Fruit fly (Drosophila melanogaster) whole organism, prepupa: ENCODE measurements around the gene dmrt11E.

Source experiments
- Blimp-1 ChIP-seq: fragments of 200-800 bp; sonication (Bioruptor generic); optimal IDR thresholded peaks from 3 replicates; lab custom pipeline; 2017; ENCODE audit warnings: missing biosample characterization, missing genetic modification characterization, mild to moderate bottlenecking, moderate library complexity, missing genetic modification reagents
- CG10631 ChIP-seq: fragments of 200-800 bp; sonication (Bioruptor generic); optimal IDR thresholded peaks from 2 replicates; lab custom pipeline; 2016; ENCODE audit warnings: missing biosample characterization, missing genetic modification characterization
- CG10669 ChIP-seq: fragments of 200-800 bp; sonication (Bioruptor generic); optimal IDR thresholded peaks from 3 replicates; lab custom pipeline; 2018; ENCODE audit warnings: missing biosample characterization, mild to moderate bottlenecking, missing genetic modification characterization, moderate library complexity
- CG11294 ChIP-seq: fragments of 200-800 bp; sonication (Bioruptor generic); IDR thresholded peaks from 2 replicates; pipeline ENCODE4 v1.3.6; 2022; ENCODE audit warnings: missing biosample characterization, missing genetic modification characterization
- CG11762 ChIP-seq: fragments of 200-800 bp; sonication (Bioruptor generic); optimal IDR thresholded peaks from 3 replicates; lab custom pipeline; 2016; ENCODE audit warnings: missing biosample characterization, missing genetic modification characterization; ENCODE audit not compliant: insufficient read depth
- CG11902 ChIP-seq: fragments of 200-800 bp; sonication (Bioruptor generic); optimal IDR thresholded peaks from 3 replicates; lab custom pipeline; 2016; ENCODE audit warnings: missing biosample characterization, missing genetic modification characterization
- CG16779 ChIP-seq: fragments of 200-800 bp; sonication (Bioruptor generic); optimal IDR thresholded peaks from 3 replicates; lab custom pipeline; 2017; ENCODE audit warnings: missing biosample characterization, mild to moderate bottlenecking, missing genetic modification characterization
- CG3032 ChIP-seq: fragments of 200-800 bp; optimal IDR thresholded peaks from 2 replicates; lab custom pipeline; 2019; ENCODE audit warnings: missing biosample characterization, mild to moderate bottlenecking, missing genetic modification characterization, moderate library complexity
- CG34406 ChIP-seq: fragments of 200-800 bp; sonication (Bioruptor generic); optimal IDR thresholded peaks from 3 replicates; lab custom pipeline; 2016; ENCODE audit warnings: missing biosample characterization, missing genetic modification characterization
- CG4318 ChIP-seq: fragments of 200-800 bp; sonication (Bioruptor generic); optimal IDR thresholded peaks from 3 replicates; lab custom pipeline; 2017; ENCODE audit warnings: missing biosample characterization, mild to moderate bottlenecking, missing genetic modification characterization
- CG6163 ChIP-seq: fragments of 200-800 bp; sonication (Bioruptor generic); IDR thresholded peaks from 3 replicates; pipeline ENCODE4 v1.3.6; 2022; ENCODE audit warnings: missing biosample characterization, missing genetic modification characterization
- CG6276 ChIP-seq: fragments of 200-800 bp; sonication (Bioruptor generic); optimal IDR thresholded peaks from 2 replicates; lab custom pipeline; 2017; ENCODE audit warnings: missing biosample characterization, mild to moderate bottlenecking, missing genetic modification characterization
- CG6792 ChIP-seq: fragments of 200-800 bp; sonication (Bioruptor generic); optimal IDR thresholded peaks from 3 replicates; lab custom pipeline; 2016; ENCODE audit warnings: missing biosample characterization, missing genetic modification characterization
- CG6808 ChIP-seq: fragments of 200-800 bp; sonication (Bioruptor generic); optimal IDR thresholded peaks from 3 replicates; lab custom pipeline; 2017; ENCODE audit warnings: missing biosample characterization, missing genetic modification characterization, mild to moderate bottlenecking, moderate library complexity, missing genetic modification reagents
- CG6854 ChIP-seq: fragments of 200-800 bp; sonication (Bioruptor generic); optimal IDR thresholded peaks from 2 replicates; lab custom pipeline; 2017; ENCODE audit warnings: missing biosample characterization, mild to moderate bottlenecking, missing genetic modification characterization
- CG7368 ChIP-seq: fragments of 200-800 bp; sonication (Bioruptor generic); optimal IDR thresholded peaks from 3 replicates; lab custom pipeline; 2016; ENCODE audit warnings: missing biosample characterization, missing genetic modification characterization
- CG8119 ChIP-seq: fragments of 200-800 bp; sonication (Bioruptor generic); IDR thresholded peaks from 3 replicates; pipeline ENCODE4 v1.3.6; 2022; ENCODE audit warnings: missing biosample characterization, missing genetic modification characterization
- CG8319 ChIP-seq: fragments of 200-800 bp; sonication (Bioruptor generic); optimal IDR thresholded peaks from 3 replicates; lab custom pipeline; 2016; ENCODE audit warnings: missing biosample characterization, missing genetic modification characterization
- CG8632 ChIP-seq: fragments of 200-800 bp; sonication (Bioruptor generic); optimal IDR thresholded peaks from 3 replicates; lab custom pipeline; 2016; ENCODE audit warnings: missing biosample characterization, missing genetic modification characterization
- CG9139 ChIP-seq: fragments of 200-800 bp; sonication (Bioruptor generic); optimal IDR thresholded peaks from 3 replicates; lab custom pipeline; 2017; ENCODE audit warnings: missing biosample characterization, mild to moderate bottlenecking, missing genetic modification characterization
- Eip75B ChIP-seq: fragments of 200-800 bp; sonication (Bioruptor generic); optimal IDR thresholded peaks from 3 replicates; lab custom pipeline; 2016; ENCODE audit warnings: missing biosample characterization, missing genetic modification characterization
- Eip78C ChIP-seq: fragments of 200-800 bp; sonication (Bioruptor generic); peaks from one replicate; lab custom pipeline; 2016; ENCODE audit warnings: missing biosample characterization, missing genetic modification characterization
- Eip93F ChIP-seq: fragments of 200-800 bp; sonication (Bioruptor generic); optimal IDR thresholded peaks from 2 replicates; lab custom pipeline; 2016; ENCODE audit warnings: missing biosample characterization, mild to moderate bottlenecking, missing genetic modification characterization
- Ets21C ChIP-seq: fragments of 200-800 bp; sonication (Bioruptor generic); optimal IDR thresholded peaks from 3 replicates; lab custom pipeline; 2016; ENCODE audit warnings: missing biosample characterization, missing genetic modification characterization
- Ets96B ChIP-seq: fragments of 200-800 bp; optimal IDR thresholded peaks from 2 replicates; lab custom pipeline; 2019; ENCODE audit warnings: missing biosample characterization, mild to moderate bottlenecking, missing genetic modification characterization, moderate library complexity
- Gug ChIP-seq: fragments of 200-800 bp; sonication (Bioruptor generic); IDR thresholded peaks from 2 replicates; pipeline ENCODE4 v1.3.6; 2022; ENCODE audit warnings: missing biosample characterization, missing genetic modification characterization
- Hr38 ChIP-seq: sonication (Bioruptor generic); optimal IDR thresholded peaks from 2 replicates; lab custom pipeline; 2016; ENCODE audit warnings: missing biosample characterization, missing genetic modification characterization
- Hr4 ChIP-seq: fragments of 200-800 bp; sonication (Bioruptor generic); optimal IDR thresholded peaks from 3 replicates; lab custom pipeline; 2016; ENCODE audit warnings: missing biosample characterization, missing genetic modification characterization
- Lpt ChIP-seq: fragments of 200-800 bp; sonication (Bioruptor generic); optimal IDR thresholded peaks from 3 replicates; lab custom pipeline; 2016; ENCODE audit warnings: missing biosample characterization, missing genetic modification characterization
- OdsH ChIP-seq: fragments of 200-800 bp; sonication (Bioruptor generic); optimal IDR thresholded peaks from 3 replicates; lab custom pipeline; 2016; ENCODE audit warnings: missing biosample characterization, missing genetic modification characterization
- Sox102F ChIP-seq: fragments of 200-800 bp; sonication (Bioruptor generic); optimal IDR thresholded peaks from 2 replicates; lab custom pipeline; 2016; ENCODE audit warnings: missing biosample characterization, mild to moderate bottlenecking, missing genetic modification characterization
- Sox14 ChIP-seq: fragments of 200-800 bp; sonication (Bioruptor generic); optimal IDR thresholded peaks from 3 replicates; lab custom pipeline; 2016; ENCODE audit warnings: missing biosample characterization, missing genetic modification characterization
- Sox15 ChIP-seq: fragments of 200-800 bp; sonication (Bioruptor generic); optimal IDR thresholded peaks from 3 replicates; lab custom pipeline; 2016; ENCODE audit warnings: missing biosample characterization, missing genetic modification characterization
- acj6 ChIP-seq: fragments of 200-800 bp; sonication (Bioruptor generic); optimal IDR thresholded peaks from 3 replicates; lab custom pipeline; 2016; ENCODE audit warnings: missing biosample characterization, missing genetic modification characterization
- cyc ChIP-seq: fragments of 200-800 bp; sonication (Bioruptor generic); optimal IDR thresholded peaks from 3 replicates; lab custom pipeline; 2016; ENCODE audit warnings: missing biosample characterization, missing genetic modification characterization
- dac ChIP-seq: fragments of 200-800 bp; sonication (Bioruptor generic); optimal IDR thresholded peaks from 2 replicates; lab custom pipeline; 2017; ENCODE audit warnings: missing biosample characterization, mild to moderate bottlenecking, missing genetic modification characterization
- dsx ChIP-seq: fragments of 200-800 bp; optimal IDR thresholded peaks from 3 replicates; lab custom pipeline; 2019; ENCODE audit warnings: missing biosample characterization, mild to moderate bottlenecking, missing genetic modification characterization, moderate library complexity; ENCODE audit not compliant: poor library complexity, severe bottlenecking
- eg ChIP-seq: fragments of 200-800 bp; sonication (Bioruptor generic); IDR thresholded peaks from 3 replicates; pipeline ENCODE4 v1.3.6; 2022; ENCODE audit warnings: missing biosample characterization, missing genetic modification characterization
- esn ChIP-seq: fragments of 200-800 bp; sonication (Bioruptor generic); optimal IDR thresholded peaks from 2 replicates; lab custom pipeline; 2016; ENCODE audit warnings: missing biosample characterization, mild to moderate bottlenecking, missing genetic modification characterization, moderate library complexity
- fd59A ChIP-seq: fragments of 200-800 bp; sonication (Bioruptor generic); optimal IDR thresholded peaks from 2 replicates; lab custom pipeline; 2017; ENCODE audit warnings: missing biosample characterization, mild to moderate bottlenecking, missing genetic modification characterization, missing genetic modification reagents
- fd85E ChIP-seq: fragments of 200-800 bp; sonication (Bioruptor generic); optimal IDR thresholded peaks from 3 replicates; lab custom pipeline; 2016; ENCODE audit warnings: missing biosample characterization, missing genetic modification characterization
- fkh ChIP-seq: fragments of 200-800 bp; sonication (Bioruptor generic); optimal IDR thresholded peaks from 3 replicates; lab custom pipeline; 2017; ENCODE audit warnings: missing biosample characterization, mild to moderate bottlenecking, missing genetic modification characterization, moderate library complexity
- net ChIP-seq: fragments of 200-800 bp; sonication (Bioruptor generic); optimal IDR thresholded peaks from 3 replicates; lab custom pipeline; 2016; ENCODE audit warnings: missing biosample characterization, missing genetic modification characterization
- pdm3 ChIP-seq: fragments of 200-800 bp; sonication (Bioruptor generic); optimal IDR thresholded peaks from 3 replicates; lab custom pipeline; 2016; ENCODE audit warnings: missing biosample characterization, missing genetic modification characterization
- salr ChIP-seq, 2 experiments: fragments of 200-800 bp; sonication (Bioruptor generic); optimal IDR thresholded peaks; 3 replicates each; lab custom pipeline; 2016 to 2018; ENCODE audit warnings: missing biosample characterization in 2 of 2, missing genetic modification characterization in 2 of 2, mild to moderate bottlenecking in 1 of 2
- ss ChIP-seq, 2 experiments: fragments of 200-800 bp; sonication (Bioruptor generic); optimal IDR thresholded peaks; 2 replicates in 1 of 2; 3 replicates in 1 of 2; lab custom pipeline; 2017 to 2018; ENCODE audit warnings: mild to moderate bottlenecking in 2 of 2, missing biosample characterization in 2 of 2, missing genetic modification characterization in 2 of 2, moderate library complexity in 1 of 2
- svp ChIP-seq: fragments of 200-800 bp; sonication (Bioruptor generic); peaks from one replicate; lab custom pipeline; 2016; ENCODE audit warnings: missing biosample characterization, missing genetic modification characterization
- topi ChIP-seq: fragments of 200-800 bp; sonication (Bioruptor generic); optimal IDR thresholded peaks from 3 replicates; lab custom pipeline; 2016; ENCODE audit warnings: missing biosample characterization, missing genetic modification characterization
- vri ChIP-seq: fragments of 200-800 bp; sonication (Bioruptor generic); optimal IDR thresholded peaks from 3 replicates; lab custom pipeline; 2016; ENCODE audit warnings: missing biosample characterization, mild to moderate bottlenecking, missing genetic modification characterization

Gene dmrt11E

DNA sequence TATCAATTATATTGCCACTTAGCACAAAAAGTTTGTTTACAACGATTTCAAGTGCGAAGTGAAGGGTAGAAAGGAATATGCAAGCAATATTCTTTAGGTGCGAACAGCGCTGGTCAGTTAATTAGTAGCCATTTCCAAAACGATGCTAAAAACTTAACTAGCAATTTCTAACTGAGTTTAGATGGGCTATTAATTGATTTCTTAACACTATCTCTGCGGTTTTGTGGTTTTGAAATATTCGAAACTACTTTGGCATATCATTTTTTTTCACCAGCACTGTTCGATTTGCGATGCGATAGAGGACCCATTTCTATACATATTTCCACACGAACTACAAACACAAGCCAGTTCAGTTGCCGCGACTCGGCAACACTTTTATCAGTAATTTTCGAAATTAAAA, 8.5 kb downstream of the dmrt11E start (continued):
- TF ChIP-seq Sox14 (GFP tag; lab: Kevin White, UChicago) (peak; percentile 44), CG3032 (tag; lab: Kevin White, UChicago) (peak; percentile 46), Hr38 (GFP tag; lab: Kevin White, UChicago) (no peak), vri (GFP tag; lab: Kevin White, UChicago) (peak; percentile 16), Hr4 (GFP tag; lab: Kevin White, UChicago) (peak; percentile 55), CG10669 (GFP tag; lab: Kevin White, UChicago) (peak; percentile 61), Ets21C (GFP tag; lab: Kevin White, UChicago) (no peak), dac (GFP tag; lab: Kevin White, UChicago) (peak; percentile 14)

DNA sequence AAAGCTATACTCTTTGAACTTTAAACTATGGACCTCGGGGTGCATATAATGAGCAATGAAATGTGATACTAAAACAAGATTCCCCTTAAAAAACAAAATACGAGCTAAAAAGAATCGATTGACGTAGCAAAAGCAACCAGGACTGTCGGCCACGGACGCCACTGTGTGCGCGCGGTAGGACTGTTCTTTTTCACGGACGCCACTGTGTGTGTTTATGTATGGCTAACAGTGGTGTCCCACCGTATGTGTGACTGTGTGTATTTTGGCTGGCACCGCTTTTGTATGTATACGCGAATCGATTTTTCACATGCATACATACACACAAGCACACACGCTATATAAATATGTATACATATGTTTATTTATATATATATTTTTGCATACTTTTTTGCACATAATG, 15.8 kb downstream of the dmrt11E start:
- TF ChIP-seq eg (GFP tag; lab: Robert Waterston, UW): peak; percentile 63; the same call in 2 of the 3 replicates
- peak; percentile 35 for TF ChIP-seq CG7368 (GFP tag; lab: Kevin White, UChicago)
- TF ChIP-seq dsx (GFP tag; lab: Kevin White, UChicago): peak; percentile 43
- peak; percentile 14 for TF ChIP-seq CG6854
- peak; percentile 49 for TF ChIP-seq CG8319 (GFP tag; lab: Kevin White, UChicago)
- peak; percentile 64 for TF ChIP-seq acj6 (GFP tag; lab: Kevin White, UChicago)
- TF ChIP-seq Lpt: peak; percentile 62
- TF ChIP-seq esn (GFP tag; lab: Kevin White, UChicago): peak; percentile 74
- peak; percentile 75 for TF ChIP-seq Eip78C
- TF ChIP-seq CG10669 (GFP tag; lab: Kevin White, UChicago): peak; percentile 41
- peak; percentile 53 for TF ChIP-seq CG34406
- TF ChIP-seq topi (GFP tag; lab: Kevin White, UChicago): peak; percentile 67
- peak; percentile 48 for TF ChIP-seq CG6792 (GFP tag; lab: Kevin White, UChicago)
- TF ChIP-seq salr (GFP tag; optimal IDR thresholded peaks at IDR 0.05; lab: Kevin White, UChicago): peak; percentile 16 to 26
- peak; percentile 18 for TF ChIP-seq CG6276
- peak; percentile 68 for TF ChIP-seq vri (GFP tag; lab: Kevin White, UChicago)
- TF ChIP-seq fkh: peak; percentile 77
- TF ChIP-seq svp (GFP tag; lab: Kevin White, UChicago): peak; percentile 83
- no peak for TF ChIP-seq fd85E
- no peak for TF ChIP-seq fd59A (GFP tag; lab: Kevin White, UChicago)
- peak; percentile 37 for TF ChIP-seq Sox102F (GFP tag; lab: Kevin White, UChicago)
- TF ChIP-seq ss (GFP tag; optimal IDR thresholded peaks at IDR 0.05; lab: Kevin White, UChicago): peak; percentile 56 to 62
- peak; percentile 15 for TF ChIP-seq CG3032 (tag; lab: Kevin White, UChicago)
- TF ChIP-seq CG11902: peak; percentile 27
- TF ChIP-seq net (GFP tag; lab: Kevin White, UChicago): peak; percentile 77
- peak; percentile 45 for TF ChIP-seq Eip75B (GFP tag; lab: Kevin White, UChicago)
- peak; percentile 2 for TF ChIP-seq CG11762 (GFP tag; lab: Kevin White, UChicago)
- peak; percentile 46 for TF ChIP-seq CG9139 (GFP tag; lab: Kevin White, UChicago)
- no peak for TF ChIP-seq Eip93F (GFP tag; lab: Kevin White, UChicago)
- peak; percentile 42 for TF ChIP-seq CG8632 (GFP tag; lab: Kevin White, UChicago)
- peak; percentile 40; the same call in 1 of the 3 replicates for TF ChIP-seq CG8119 (GFP tag; lab: Robert Waterston, UW)
- TF ChIP-seq CG16779 (tag; lab: Kevin White, UChicago): no peak
- no peak for TF ChIP-seq Sox15 (GFP tag; lab: Kevin White, UChicago)
- TF ChIP-seq Gug (GFP tag; lab: Robert Waterston, UW): peak; percentile 36; the same call in 1 of the 2 replicates
- peak; percentile 69 for TF ChIP-seq Sox14 (GFP tag; lab: Kevin White, UChicago)
- TF ChIP-seq CG4318 (GFP tag; lab: Kevin White, UChicago): no peak
- peak; percentile 59 for TF ChIP-seq OdsH (GFP tag; lab: Kevin White, UChicago)
- no peak for TF ChIP-seq CG11294
- TF ChIP-seq Hr38 (GFP tag; lab: Kevin White, UChicago): peak; percentile 46
- TF ChIP-seq CG6163 (GFP tag; lab: Robert Waterston, UW): peak; percentile 76
- peak; percentile 71 for TF ChIP-seq cyc (GFP tag; lab: Kevin White, UChicago)
- TF ChIP-seq Blimp-1: no peak
- TF ChIP-seq pdm3 (GFP tag; lab: Kevin White, UChicago): peak; percentile 73
- peak; percentile 59 for TF ChIP-seq CG6808 (GFP tag; lab: Kevin White, UChicago)
- peak; percentile 50 for TF ChIP-seq CG10631 (GFP tag; lab: Kevin White, UChicago)
- TF ChIP-seq Ets96B (tag; lab: Kevin White, UChicago): peak; percentile 18
